Fruit fly (Drosophila melanogaster) whole organism, embryonic: Measurements from ENCODE around the gene tws.

Source experiments
- kni ChIP-seq: fragments of 200-800 bp; sonication (Bioruptor generic); optimal IDR thresholded peaks from 3 replicates; lab custom pipeline; 2017; ENCODE audit warnings: mild to moderate bottlenecking, missing biosample characterization, missing genetic modification reagents, missing genetic modification characterization
- psq ChIP-seq: fragments of 200-800 bp; sonication (Bioruptor generic); optimal IDR thresholded peaks from 2 replicates; lab custom pipeline; 2017; ENCODE audit warnings: missing biosample characterization, missing genetic modification characterization

DNA sequence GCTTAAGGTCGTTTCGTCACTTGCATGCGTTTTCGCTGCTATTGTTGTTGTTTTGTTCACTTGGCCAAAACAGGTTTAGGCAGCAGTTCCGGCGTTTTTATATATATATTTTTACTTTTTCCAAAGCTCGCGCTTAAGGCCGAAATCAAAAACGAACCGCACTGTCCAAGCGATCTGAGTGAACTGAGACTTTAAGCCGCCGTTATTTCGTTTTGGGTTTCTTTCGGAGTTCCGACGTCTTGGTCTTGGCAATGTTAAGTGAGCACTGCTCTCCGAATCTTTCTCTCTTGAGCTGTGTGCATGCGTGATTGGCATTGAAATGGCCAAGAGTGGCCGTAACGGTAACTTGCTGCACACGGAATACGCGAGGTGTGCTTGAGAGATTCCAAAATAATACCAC is 14.1 kb downstream of the tws start, which contains the start of gene knk:
- TF ChIP-seq psq (GFP tag; lab: Kevin White, UChicago) (no peak), kni (peak; percentile 37)
